Worm (Caenorhabditis elegans) whole organism, L3 larva: ENCODE results near the gene sgca-1.

Source experiments
- ceh-9 ChIP-seq: sonication (generic microtip); optimal IDR thresholded peaks from 2 replicates; lab custom pipeline; 2018; ENCODE audit warnings: missing biosample characterization, missing genetic modification characterization
- fos-1 ChIP-seq: fragments of 150-350 bp; optimal IDR thresholded peaks from 2 replicates; lab custom pipeline; 2014; ENCODE audit warnings: missing biosample characterization, missing genetic modification characterization
- lsy-12 ChIP-seq: sonication (generic microtip); optimal IDR thresholded peaks from 2 replicates; lab custom pipeline; 2016; ENCODE audit warnings: mild to moderate bottlenecking, missing genetic modification characterization, missing compliant biosample characterization
- nhr-12 ChIP-seq: fragments of 150-350 bp; optimal IDR thresholded peaks from 2 replicates; lab custom pipeline; 2014; ENCODE audit warnings: missing biosample characterization, missing genetic modification characterization
- snpc-4 ChIP-seq: fragments of 150-350 bp; optimal IDR thresholded peaks from 2 replicates; lab custom pipeline; 2014; ENCODE audit warnings: missing biosample characterization, missing genetic modification characterization

The sgca-1 gene

DNA sequence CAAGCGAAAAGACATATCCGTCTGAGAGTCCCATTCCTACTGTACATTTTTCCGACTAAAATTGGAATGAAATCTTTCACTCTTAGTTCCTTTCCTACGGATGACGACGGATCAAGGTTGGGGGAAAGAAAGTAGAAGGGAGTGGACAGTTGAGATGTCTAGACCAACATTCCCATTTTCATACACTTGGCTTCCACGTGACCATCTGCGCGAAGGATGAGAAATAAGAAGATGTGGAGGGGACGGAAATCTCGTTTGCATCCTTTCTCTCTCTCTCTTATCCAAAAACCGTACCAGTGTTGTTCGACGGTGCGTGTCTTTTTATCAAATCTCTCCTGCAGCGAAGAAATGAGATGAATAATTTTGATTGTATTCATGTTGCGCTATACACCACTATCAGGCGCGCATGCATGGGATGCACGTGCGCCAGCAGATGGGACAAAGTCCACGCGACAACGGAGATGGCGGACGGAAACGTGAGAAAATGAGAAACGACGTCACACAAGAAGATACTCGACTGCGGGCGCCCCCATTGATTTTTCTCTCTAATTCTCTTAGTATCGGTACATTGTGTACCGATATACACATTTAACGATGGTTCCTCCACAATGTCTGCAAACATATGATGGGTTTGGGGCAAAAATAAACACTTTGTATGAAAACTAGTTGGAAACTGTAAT, 51.9 kb downstream of the sgca-1 start (continued):
- TF ChIP-seq fos-1 (tag; lab: Kevin White, UChicago) (peak; percentile 84), ceh-9 (tag; lab: Kevin White, UChicago) (no peak), nhr-12 (tag; lab: Kevin White, UChicago) (no peak), snpc-4 (peak; percentile 63), lsy-12 (tag; lab: Kevin White, UChicago) (peak; percentile 53)
